Worm (Caenorhabditis elegans) whole organism, midembryonic: ENCODE measurements around the gene C29F7.10.

Experiments used
- T22C8.4 ChIP-seq: fragments of 200-800 bp; sonication (Bioruptor generic); IDR thresholded peaks from 2 replicates; pipeline ENCODE4 v1.3.6; 2022; ENCODE audit warnings: missing genetic modification characterization, missing compliant biosample characterization
- flt-1 ChIP-seq: fragments of 200-800 bp; sonication (Bioruptor generic); IDR thresholded peaks from 2 replicates; pipeline ENCODE4 v1.3.6; 2022; ENCODE audit warnings: missing genetic modification characterization, missing compliant biosample characterization
- klf-2 ChIP-seq: fragments of 200-800 bp; sonication (Bioruptor generic); conservative IDR thresholded peaks from 2 replicates; pipeline ENCODE4 v1.3.6; 2022; ENCODE audit warnings: missing genetic modification reagents, missing genetic modification characterization, missing compliant biosample characterization
- ztf-29 ChIP-seq: fragments of 200-800 bp; sonication (Bioruptor generic); IDR thresholded peaks from 2 replicates; pipeline ENCODE4 v1.3.6; 2022; ENCODE audit warnings: missing genetic modification reagents, missing genetic modification characterization, missing compliant biosample characterization

ce11 chrX:13380988-13381742 lies 50.1 kb downstream of the C29F7.10 start:
- TF ChIP-seq ztf-29 (no peak), T22C8.4 (GFP tag; lab: Robert Waterston, UW) (no peak), flt-1 (GFP tag; lab: Robert Waterston, UW) (no peak), klf-2 (GFP tag; lab: Robert Waterston, UW) (no peak)
